Fruit fly (Drosophila melanogaster): Measurements from ENCODE around the gene CG7950.
A peak's percentile ranks its signal among the peaks of the same experiment; 100 is the strongest.

The CG7950 gene

DNA sequence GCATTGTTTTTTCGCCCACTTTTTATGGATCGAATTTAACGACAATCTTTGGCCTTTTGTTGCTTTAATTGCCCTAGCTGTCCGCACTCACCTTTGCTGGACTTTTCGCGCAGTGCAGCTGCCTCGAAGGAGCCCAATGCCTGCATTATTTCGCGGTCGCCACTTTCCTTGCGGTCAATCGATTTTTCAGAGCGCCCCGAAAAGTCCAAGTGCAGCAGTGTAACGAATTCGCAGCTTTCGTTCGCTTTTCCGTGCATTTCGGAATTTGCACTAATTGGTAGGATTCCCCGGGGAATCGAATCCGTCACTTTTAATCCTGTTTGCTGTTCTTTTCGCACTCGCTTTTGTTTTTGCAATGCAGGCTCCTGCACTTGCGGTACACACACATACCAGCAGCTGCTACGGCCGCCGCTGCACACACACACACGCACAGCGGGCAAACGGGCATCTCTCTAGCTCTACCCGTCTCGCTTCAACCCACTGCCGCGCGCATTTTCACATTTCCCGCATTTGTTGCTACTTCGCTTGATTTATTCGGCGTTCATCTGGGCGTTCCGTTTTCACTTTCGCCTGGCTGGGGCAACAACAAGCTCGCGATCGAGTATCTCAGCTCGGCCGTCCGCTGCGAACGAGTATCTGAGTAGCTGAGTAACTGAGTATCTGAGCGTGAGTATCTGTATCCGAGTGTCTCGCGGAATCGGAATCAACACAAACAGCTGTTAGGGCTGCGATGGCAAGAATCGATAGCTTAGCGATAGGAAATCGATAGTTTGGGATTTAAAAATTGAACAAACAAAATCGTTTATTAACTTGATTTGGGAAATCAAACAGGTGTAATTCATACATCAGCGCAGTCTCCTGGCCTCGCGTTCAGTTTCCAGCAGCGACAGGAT is 34.9 kb upstream of the CG7950 start, which contains the start of gene Mgat2 (continued):
- TF ChIP-seq CG8388 (GFP tag; optimal IDR thresholded peaks at IDR 0.05) (peak; percentile 10), CG17829 (tag; optimal IDR thresholded peaks at IDR 0.05) (peak; percentile 71), esg (GFP tag; conservative IDR thresholded peaks at IDR 0.05) (no peak), CG4282 (GFP tag; optimal IDR thresholded peaks at IDR 0.05) (no peak), Nf-YB (GFP tag; optimal IDR thresholded peaks at IDR 0.05) (peak; percentile 57), kah (GFP tag; optimal IDR thresholded peaks at IDR 0.05) (peak; percentile 58), her (GFP tag; optimal IDR thresholded peaks at IDR 0.05) (peak; percentile 75), odd (GFP tag; optimal IDR thresholded peaks at IDR 0.05) (peak; percentile 69), dan (GFP tag; IDR thresholded peaks at IDR 0.05) (no peak), CG18619 (GFP tag; optimal IDR thresholded peaks at IDR 0.05) (no peak), hth (optimal IDR thresholded peaks at IDR 0.05) (no peak), Med (GFP tag) (peak; percentile 89), crol (GFP tag; IDR thresholded peaks at IDR 0.05) (no peak), CG12659 (GFP tag; optimal IDR thresholded peaks at IDR 0.05) (peak; percentile 29), Xbp1 (GFP tag; optimal IDR thresholded peaks at IDR 0.05) (no peak), tx (GFP tag; optimal IDR thresholded peaks at IDR 0.05) (no peak), CG8290 (GFP tag; optimal IDR thresholded peaks at IDR 0.05) (no peak), CG8290 (tag; optimal IDR thresholded peaks at IDR 0.05) (peak in 1 of 2 experiments; percentile 73), dmrt11E (tag; optimal IDR thresholded peaks at IDR 0.05) (peak; percentile 2), CHES-1-like (GFP tag; optimal IDR thresholded peaks at IDR 0.05) (peak; percentile 44), fd96Cb (tag; optimal IDR thresholded peaks at IDR 0.05) (no peak), CG33557 (GFP tag; optimal IDR thresholded peaks at IDR 0.05) (peak; percentile 85), CG13296 (GFP tag; optimal IDR thresholded peaks at IDR 0.05) (peak; percentile 41), gcm (GFP tag; optimal IDR thresholded peaks at IDR 0.05) (peak; percentile 97), en (GFP tag; optimal IDR thresholded peaks at IDR 0.05) (no peak), row (GFP tag; IDR thresholded peaks at IDR 0.05) (no peak), CG10462 (GFP tag; optimal IDR thresholded peaks at IDR 0.05) (no peak), CG7372 (GFP tag; IDR thresholded peaks at IDR 0.05) (no peak), ara (GFP tag; IDR thresholded peaks at IDR 0.05) (0 out of 2 replicates have a peak, but pooled peaks have one; percentile 29), h (optimal IDR thresholded peaks at IDR 0.05) (no peak), Hmr (GFP tag; optimal IDR thresholded peaks at IDR 0.05) (peak; percentile 31), Chrac-16 (GFP tag; optimal IDR thresholded peaks at IDR 0.05) (no peak), corto (GFP tag; optimal IDR thresholded peaks at IDR 0.05) (no peak), fd64A (GFP tag; optimal IDR thresholded peaks at IDR 0.05) (peak; percentile 67), CG2202 (tag; optimal IDR thresholded peaks at IDR 0.05) (peak; percentile 66), dmrt99B (tag; optimal IDR thresholded peaks at IDR 0.05) (no peak), zf30C (GFP tag; optimal IDR thresholded peaks at IDR 0.05) (no peak), Dek (tag; optimal IDR thresholded peaks at IDR 0.05) (peak; percentile 43), YL-1 (GFP tag; optimal IDR thresholded peaks at IDR 0.05) (peak; percentile 65), gem (tag; optimal IDR thresholded peaks at IDR 0.05) (no peak), CG2129 (GFP tag; IDR thresholded peaks at IDR 0.05; ENCODE audit: partially characterized antibody) (peak; percentile 80), Camta (GFP tag; optimal IDR thresholded peaks at IDR 0.05) (no peak), CG13775 (GFP tag; optimal IDR thresholded peaks at IDR 0.05) (no peak), CG12219 (GFP tag; optimal IDR thresholded peaks at IDR 0.05) (peak; percentile 59), Rfx (GFP tag; IDR thresholded peaks at IDR 0.05) (peak; percentile 37; the same call in 1 of the 2 replicates), rib (GFP tag; IDR thresholded peaks at IDR 0.05) (peak; percentile 62; the same call in 1 of the 2 replicates), Atf6 (GFP tag; IDR thresholded peaks at IDR 0.05) (peak; percentile 55; the same call in 1 of the 2 replicates), Scr (GFP tag; IDR thresholded peaks at IDR 0.05; ENCODE audit: partially characterized antibody) (peak; percentile 91), Fer2 (tag; optimal IDR thresholded peaks at IDR 0.05) (no peak)
